Worm (Caenorhabditis elegans): ENCODE measurements around the gene irld-21.

The irld-21 gene

ce11 chrIV:10085401-10086187 is 36.5 kb downstream of the irld-21 start, which contains the start of the genes col-2 and ndc-80:
TSS of gene col-2 (minus strand) at chrIV:10085451.
TSS of gene ndc-80 (plus strand) at chrIV:10086137.
- TF ChIP-seq pag-3 (tag; optimal IDR thresholded peaks at IDR 0.05; ENCODE audit: borderline replicate concordance, insufficient read depth) (no peak), F16B12.6 (tag; optimal IDR thresholded peaks at IDR 0.05) (peak; percentile 58), jun-1 (tag; optimal IDR thresholded peaks at IDR 0.05) (no peak), ceh-63 (GFP tag; optimal IDR thresholded peaks at IDR 0.05) (no peak), fkh-8 (tag; optimal IDR thresholded peaks at IDR 0.05) (peak; percentile 49), grh-1 (GFP tag; IDR thresholded peaks at IDR 0.05) (no peak), ets-5 (GFP tag; IDR thresholded peaks at IDR 0.05) (no peak), elt-2 (tag; optimal IDR thresholded peaks at IDR 0.05) (no peak), ama-1 (optimal IDR thresholded peaks at IDR 0.05) (no peak), zag-1 (tag; optimal IDR thresholded peaks at IDR 0.05) (no peak), lin-39 (tag; optimal IDR thresholded peaks at IDR 0.05) (no peak), nhr-237 (tag; optimal IDR thresholded peaks at IDR 0.05) (peak; percentile 51), mep-1 (tag; optimal IDR thresholded peaks at IDR 0.05) (peak; percentile 82), lin-35 (GFP tag; optimal IDR thresholded peaks at IDR 0.05) (peak; percentile 85 to 95), hlh-4 (tag; optimal IDR thresholded peaks at IDR 0.05) (no peak), alr-1 (tag; optimal IDR thresholded peaks at IDR 0.05; ENCODE audit: borderline replicate concordance) (no peak), nhr-19 (GFP tag; conservative IDR thresholded peaks at IDR 0.05) (peak; percentile 58), efl-3 (GFP tag; optimal IDR thresholded peaks at IDR 0.05) (no peak), unc-98 (GFP tag; IDR thresholded peaks at IDR 0.05) (no peak), nhr-28 (tag; optimal IDR thresholded peaks at IDR 0.05) (no peak), nhr-47 (tag; optimal IDR thresholded peaks at IDR 0.05) (no peak), C04F5.9 (tag; optimal IDR thresholded peaks at IDR 0.05) (no peak), nhr-71 (tag; optimal IDR thresholded peaks at IDR 0.05) (peak; percentile 83), pqm-1 (tag; optimal IDR thresholded peaks at IDR 0.05) (no peak), nhr-84 (tag; optimal IDR thresholded peaks at IDR 0.05) (no peak), fkh-10 (GFP tag; optimal IDR thresholded peaks at IDR 0.05) (no peak), zip-4 (GFP tag; optimal IDR thresholded peaks at IDR 0.05) (no peak), C16A3.4 (tag; optimal IDR thresholded peaks at IDR 0.05) (peak; percentile 93), isw-1 (GFP tag; IDR thresholded peaks at IDR 0.05) (peak; percentile 48), dpl-1 (GFP tag; optimal IDR thresholded peaks at IDR 0.05) (peak; percentile 88 to 92 (median 89)), lsy-2 (tag; optimal IDR thresholded peaks at IDR 0.05) (peak; percentile 69 to 92), blmp-1 (tag; optimal IDR thresholded peaks at IDR 0.05) (peak; percentile 71), efl-1 (optimal IDR thresholded peaks at IDR 0.05) (peak; percentile 91 to 94), efl-1 (GFP tag; optimal IDR thresholded peaks at IDR 0.05 in 1 of 2) (peak; percentile 88 to 99), sup-37 (GFP tag; optimal IDR thresholded peaks at IDR 0.05) (no peak), ceh-82 (tag; optimal IDR thresholded peaks at IDR 0.05) (peak in 2 of 3 experiments; percentile 36 to 80), hlh-17 (GFP tag; optimal IDR thresholded peaks at IDR 0.05; ENCODE audit: borderline replicate concordance) (no peak), ztf-4 (tag; optimal IDR thresholded peaks at IDR 0.05) (no peak), hpl-2 (GFP tag; optimal IDR thresholded peaks at IDR 0.05) (no peak), mdl-1 (tag; optimal IDR thresholded peaks at IDR 0.05) (peak in 1 of 2 experiments; percentile 59), nhr-85 (tag) (peak; percentile 79), aly-2 (tag; optimal IDR thresholded peaks at IDR 0.05) (no peak), lin-14 (GFP tag; optimal IDR thresholded peaks at IDR 0.05) (peak; percentile 79), elt-3 (tag; optimal IDR thresholded peaks at IDR 0.05) (peak in 1 of 6 experiments; percentile 68), nhr-12 (tag; optimal IDR thresholded peaks at IDR 0.05) (no peak), mef-2 (tag; optimal IDR thresholded peaks at IDR 0.05) (no peak), nhr-20 (tag; optimal IDR thresholded peaks at IDR 0.05) (peak; percentile 71), ztf-11 (tag; optimal IDR thresholded peaks at IDR 0.05) (peak in 1 of 2 experiments; percentile 17), egl-13 (tag; optimal IDR thresholded peaks at IDR 0.05) (no peak), tbx-2 (tag; optimal IDR thresholded peaks at IDR 0.05) (peak; percentile 61), nhr-76 (tag; optimal IDR thresholded peaks at IDR 0.05) (no peak), sptf-1 (tag; optimal IDR thresholded peaks at IDR 0.05) (no peak)

All from whole organism, L1 larva.